Worm (Caenorhabditis elegans) whole organism, late embryonic: ENCODE measurements around the gene R10E4.6.

Experiments
- F13H6.1 ChIP-seq: sonication (generic microtip); optimal IDR thresholded peaks from 2 replicates; lab custom pipeline; 2016; ENCODE audit warnings: missing genetic modification characterization, missing compliant biosample characterization
- ahr-1 ChIP-seq: sonication (generic microtip); optimal IDR thresholded peaks from 2 replicates; lab custom pipeline; 2016; ENCODE audit warnings: missing genetic modification characterization, missing compliant biosample characterization
- ama-1 ChIP-seq: fragments of 150-350 bp; optimal IDR thresholded peaks from 2 replicates; lab custom pipeline; 2014
- ceh-18 ChIP-seq: sonication (generic microtip); optimal IDR thresholded peaks from 2 replicates; lab custom pipeline; 2016; ENCODE audit warnings: missing genetic modification characterization, missing compliant biosample characterization
- ceh-19 ChIP-seq: fragments of 200-800 bp; sonication (Bioruptor generic); optimal IDR thresholded peaks from 2 replicates; lab custom pipeline; 2018; ENCODE audit warnings: mild to moderate bottlenecking, missing genetic modification characterization, missing compliant biosample characterization
- ceh-2 ChIP-seq: sonication (generic microtip); optimal IDR thresholded peaks from 2 replicates; lab custom pipeline; 2016; ENCODE audit warnings: missing genotype, missing genetic modification characterization, missing compliant biosample characterization
- ceh-22 ChIP-seq: sonication (generic microtip); optimal IDR thresholded peaks from 2 replicates; lab custom pipeline; 2017; ENCODE audit warnings: missing biosample characterization, missing genetic modification characterization
- ceh-30 ChIP-seq: fragments of 150-350 bp; optimal IDR thresholded peaks from 2 replicates; lab custom pipeline; 2014; ENCODE audit warnings: missing biosample characterization, missing genetic modification characterization
- ceh-31 ChIP-seq: sonication (generic microtip); optimal IDR thresholded peaks from 2 replicates; lab custom pipeline; 2016; ENCODE audit warnings: missing genetic modification characterization, missing compliant biosample characterization
- ceh-34 ChIP-seq: sonication (generic microtip); optimal IDR thresholded peaks from 2 replicates; lab custom pipeline; 2016; ENCODE audit warnings: mild to moderate bottlenecking, missing genetic modification characterization, missing compliant biosample characterization
- ceh-45 ChIP-seq: fragments of 200-800 bp; sonication (Bioruptor generic); IDR thresholded peaks from 2 replicates; pipeline ENCODE4 v1.3.6; 2022; ENCODE audit warnings: missing genetic modification reagents, missing genetic modification characterization, missing compliant biosample characterization
- che-1 ChIP-seq: sonication (generic microtip); optimal IDR thresholded peaks from 2 replicates; lab custom pipeline; 2016; ENCODE audit warnings: mild to moderate bottlenecking, missing genetic modification characterization, missing compliant biosample characterization
- dmd-4 ChIP-seq: sonication (generic microtip); optimal IDR thresholded peaks from 2 replicates; lab custom pipeline; 2016; ENCODE audit warnings: borderline replicate concordance, missing genetic modification characterization, missing compliant biosample characterization
- dve-1 ChIP-seq: sonication (generic microtip); optimal IDR thresholded peaks from 2 replicates; lab custom pipeline; 2017; ENCODE audit warnings: antibody characterized with exemption, mild to moderate bottlenecking, missing genetic modification characterization, missing compliant biosample characterization
- elt-2 ChIP-seq: sonication (generic microtip); optimal IDR thresholded peaks from 2 replicates; lab custom pipeline; 2016; ENCODE audit warnings: missing genetic modification reagents, missing genetic modification characterization, missing compliant biosample characterization
- ets-4 ChIP-seq: sonication (generic microtip); optimal IDR thresholded peaks from 2 replicates; lab custom pipeline; 2016; ENCODE audit warnings: missing genetic modification characterization, missing compliant biosample characterization
- eyg-1 ChIP-seq: sonication (generic microtip); optimal IDR thresholded peaks from 2 replicates; lab custom pipeline; 2016; ENCODE audit warnings: missing genotype, missing genetic modification characterization, missing compliant biosample characterization
- fax-1 ChIP-seq: sonication (generic microtip); optimal IDR thresholded peaks from 2 replicates; lab custom pipeline; 2016; ENCODE audit warnings: missing genotype, missing genetic modification characterization, missing compliant biosample characterization
- fkh-10 ChIP-seq: fragments of 150-350 bp; optimal IDR thresholded peaks from 2 replicates; lab custom pipeline; 2014; ENCODE audit warnings: missing biosample characterization, missing genetic modification reagents, missing genetic modification characterization
- hlh-15 ChIP-seq: sonication (generic microtip); optimal IDR thresholded peaks from 2 replicates; lab custom pipeline; 2016; ENCODE audit warnings: missing genetic modification characterization, missing compliant biosample characterization
- hlh-30 ChIP-seq: sonication (generic microtip); optimal IDR thresholded peaks from 2 replicates; lab custom pipeline; 2017; ENCODE audit warnings: antibody characterized with exemption, missing genetic modification characterization, missing compliant biosample characterization; ENCODE audit not compliant: insufficient read depth
- lin-11 ChIP-seq: fragments of 200-800 bp; sonication (Bioruptor generic); optimal IDR thresholded peaks from 2 replicates; lab custom pipeline; 2018; ENCODE audit warnings: mild to moderate bottlenecking, missing genetic modification characterization, missing compliant biosample characterization
- mec-3 ChIP-seq: sonication (generic microtip); optimal IDR thresholded peaks from 2 replicates; lab custom pipeline; 2016; ENCODE audit warnings: borderline replicate concordance, missing genetic modification characterization, missing compliant biosample characterization
- nfya-1 ChIP-seq: sonication (generic microtip); optimal IDR thresholded peaks from 2 replicates; lab custom pipeline; 2017; ENCODE audit warnings: missing genetic modification characterization, mild to moderate bottlenecking, missing compliant biosample characterization, antibody characterized with exemption, moderate library complexity
- nhr-11 ChIP-seq: fragments of 150-350 bp; optimal IDR thresholded peaks from 2 replicates; lab custom pipeline; 2014; ENCODE audit warnings: missing biosample characterization, missing genetic modification characterization
- nhr-232 ChIP-seq: sonication (generic microtip); optimal IDR thresholded peaks from 2 replicates; lab custom pipeline; 2016; ENCODE audit warnings: missing genetic modification characterization, missing compliant biosample characterization
- npax-4 ChIP-seq: sonication (generic microtip); optimal IDR thresholded peaks from 2 replicates; lab custom pipeline; 2016; ENCODE audit warnings: missing genetic modification characterization, missing compliant biosample characterization
- pag-3 ChIP-seq: sonication (generic microtip); optimal IDR thresholded peaks from 2 replicates; lab custom pipeline; 2016; ENCODE audit warnings: missing compliant biosample characterization, missing genetic modification characterization, borderline replicate concordance
- pat-9 ChIP-seq: fragments of 200-800 bp; sonication (Bioruptor generic); optimal IDR thresholded peaks from 2 replicates; lab custom pipeline; 2018; ENCODE audit warnings: mild to moderate bottlenecking, missing genetic modification characterization, moderate library complexity, missing compliant biosample characterization
- pqm-1 ChIP-seq: sonication (generic microtip); optimal IDR thresholded peaks from 2 replicates; lab custom pipeline; 2016; ENCODE audit warnings: missing genetic modification characterization, missing compliant biosample characterization
- ref-2 ChIP-seq: sonication (generic microtip); optimal IDR thresholded peaks from 2 replicates; lab custom pipeline; 2016; ENCODE audit warnings: missing genetic modification characterization, missing compliant biosample characterization
- rnt-1 ChIP-seq: sonication (generic microtip); optimal IDR thresholded peaks from 2 replicates; lab custom pipeline; 2016; ENCODE audit warnings: missing genetic modification characterization, missing compliant biosample characterization
- tbx-2 ChIP-seq: sonication (generic microtip); optimal IDR thresholded peaks from 2 replicates; lab custom pipeline; 2016; ENCODE audit warnings: missing genetic modification characterization, missing compliant biosample characterization
- tbx-7 ChIP-seq: sonication (generic microtip); optimal IDR thresholded peaks from 2 replicates; lab custom pipeline; 2016; ENCODE audit warnings: missing genotype, missing genetic modification characterization, missing compliant biosample characterization
- unc-55 ChIP-seq: sonication (generic microtip); optimal IDR thresholded peaks from 2 replicates; lab custom pipeline; 2017; ENCODE audit warnings: missing biosample characterization, missing genetic modification reagents, missing genetic modification characterization
- unc-86 ChIP-seq: sonication (generic microtip); optimal IDR thresholded peaks from 2 replicates; lab custom pipeline; 2016; ENCODE audit warnings: missing genetic modification characterization, missing compliant biosample characterization
- ztf-16 ChIP-seq: sonication (generic microtip); optimal IDR thresholded peaks from 2 replicates; lab custom pipeline; 2017; ENCODE audit warnings: missing genetic modification characterization, missing compliant biosample characterization

The R10E4.6 gene

ce11 chrIII:4281955-4282618, 11.1 kb upstream of the R10E4.6 start (continued):
- TF ChIP-seq ceh-30 (tag; lab: Kevin White, UChicago) (no peak), che-1 (tag; lab: Kevin White, UChicago) (peak; percentile 48), pqm-1 (tag; lab: Kevin White, UChicago) (peak; percentile 74), fax-1 (tag; lab: Kevin White, UChicago) (peak; percentile 46), lin-11 (tag; lab: Kevin White, UChicago) (no peak), ceh-19 (peak; percentile 76), rnt-1 (tag; lab: Kevin White, UChicago) (peak; percentile 99), npax-4 (no peak), tbx-2 (tag; lab: Kevin White, UChicago) (peak; percentile 98), ceh-31 (tag; lab: Kevin White, UChicago) (peak; percentile 99), ets-4 (tag; lab: Kevin White, UChicago) (peak; percentile 77)

ce11 chrIII:4283175-4283574, 10.0 kb upstream of the R10E4.6 start:
- TF ChIP-seq ceh-34 (tag; lab: Kevin White, UChicago) (peak; percentile 42), unc-55 (GFP tag; lab: Kevin White, UChicago) (peak; percentile 88), ztf-16 (tag; lab: Kevin White, UChicago) (no peak), dve-1 (tag; lab: Kevin White, UChicago) (no peak), tbx-2 (tag; lab: Kevin White, UChicago) (no peak), ama-1 (no peak), rnt-1 (tag; lab: Kevin White, UChicago) (peak; percentile 29), fkh-10 (GFP tag; lab: Kevin White, UChicago) (no peak), mec-3 (tag; lab: Kevin White, UChicago) (no peak), nfya-1 (tag; lab: Kevin White, UChicago) (no peak), ceh-18 (tag; lab: Kevin White, UChicago) (peak; percentile 38), che-1 (tag; lab: Kevin White, UChicago) (no peak), tbx-7 (tag; lab: Kevin White, UChicago) (no peak), ref-2 (tag; lab: Kevin White, UChicago) (no peak)

ce11 chrIII:4284732-4285165, 8.5 kb upstream of the R10E4.6 start:
- TF ChIP-seq tbx-2 (tag; lab: Kevin White, UChicago), result peak; percentile 27
- no peak for TF ChIP-seq ceh-2 (tag; lab: Kevin White, UChicago)
- no peak for TF ChIP-seq ceh-30 (tag; lab: Kevin White, UChicago)
- TF ChIP-seq ceh-19, result no peak
- no peak for TF ChIP-seq ceh-22 (tag; lab: Kevin White, UChicago)
- no peak for TF ChIP-seq nhr-11
- peak; percentile 23 for TF ChIP-seq elt-2
- peak; percentile 48 for TF ChIP-seq ceh-18 (tag; lab: Kevin White, UChicago)
- no peak for TF ChIP-seq nhr-232 (tag; lab: Kevin White, UChicago)
- TF ChIP-seq ztf-16 (tag; lab: Kevin White, UChicago), result no peak
- TF ChIP-seq hlh-30 (tag; lab: Kevin White, UChicago), result peak; percentile 79
- TF ChIP-seq dmd-4, result no peak
- TF ChIP-seq pqm-1 (tag; lab: Kevin White, UChicago), result peak; percentile 14
- TF ChIP-seq hlh-15 (tag; lab: Kevin White, UChicago), result no peak
- TF ChIP-seq ceh-45 (GFP tag; lab: Robert Waterston, UW), result no peak
- TF ChIP-seq unc-55 (GFP tag; lab: Kevin White, UChicago), result no peak

ce11 chrIII:4287379-4287778, 5.8 kb upstream of the R10E4.6 start, which contains the start of gene R10E4.3:
R10E4.3 (minus strand) TSS chrIII:4287479.
- no peak for TF ChIP-seq F13H6.1 (tag; lab: Kevin White, UChicago)
- TF ChIP-seq ceh-31 (tag; lab: Kevin White, UChicago), result no peak
- TF ChIP-seq nhr-232 (tag; lab: Kevin White, UChicago), result no peak
- TF ChIP-seq pat-9 (tag; lab: Kevin White, UChicago), result no peak
- no peak for TF ChIP-seq mec-3 (tag; lab: Kevin White, UChicago)
- TF ChIP-seq unc-86 (tag; lab: Kevin White, UChicago), result no peak
- TF ChIP-seq unc-55 (GFP tag; lab: Kevin White, UChicago), result no peak
- TF ChIP-seq eyg-1 (tag; lab: Kevin White, UChicago), result no peak
- TF ChIP-seq fax-1 (tag; lab: Kevin White, UChicago), result no peak
- TF ChIP-seq pag-3 (tag; lab: Kevin White, UChicago), result no peak
- TF ChIP-seq dmd-4, result no peak
- no peak for TF ChIP-seq hlh-30 (tag; lab: Kevin White, UChicago)
- no peak for TF ChIP-seq pqm-1 (tag; lab: Kevin White, UChicago)
- TF ChIP-seq npax-4, result no peak
- no peak for TF ChIP-seq ahr-1 (tag; lab: Kevin White, UChicago)
- TF ChIP-seq ceh-45 (GFP tag; lab: Robert Waterston, UW), result no peak
- TF ChIP-seq nfya-1 (tag; lab: Kevin White, UChicago), result no peak
